Fruit fly (Drosophila melanogaster) whole organism, embryonic: ENCODE data around the gene Ubc4.
A peak's percentile ranks its signal among the peaks of the same experiment; 100 is the strongest.

Source experiments
- CG15479 ChIP-seq: fragments of 200-800 bp; sonication (Bioruptor generic); optimal IDR thresholded peaks from 3 replicates; lab custom pipeline; 2019; ENCODE audit warnings: missing biosample characterization, mild to moderate bottlenecking, missing genetic modification characterization, moderate library complexity
- CG4617 ChIP-seq: fragments of 200-800 bp; sonication (Bioruptor generic); optimal IDR thresholded peaks from 3 replicates; lab custom pipeline; 2016; ENCODE audit warnings: missing biosample characterization, missing genetic modification characterization, borderline replicate concordance
- Nf-YC ChIP-seq: fragments of 200-800 bp; optimal IDR thresholded peaks from 3 replicates; lab custom pipeline; 2019; ENCODE audit warnings: missing biosample characterization, mild to moderate bottlenecking, missing genetic modification characterization, moderate library complexity
- ara ChIP-seq: fragments of 200-800 bp; sonication (Bioruptor generic); IDR thresholded peaks from 2 replicates; pipeline ENCODE4 v1.3.6; 2022; ENCODE audit warnings: missing biosample characterization, missing genetic modification characterization
- chn ChIP-seq: fragments of 200-800 bp; sonication (Bioruptor generic); optimal IDR thresholded peaks from 2 replicates; lab custom pipeline; 2016; ENCODE audit warnings: missing biosample characterization, missing genetic modification characterization
- cwo ChIP-seq: fragments of 200-800 bp; sonication (Bioruptor generic); optimal IDR thresholded peaks from 3 replicates; lab custom pipeline; 2017; ENCODE audit warnings: missing biosample characterization, missing genetic modification characterization, mild to moderate bottlenecking, moderate library complexity, missing genetic modification reagents
- nom ChIP-seq: fragments of 200-800 bp; sonication (Bioruptor generic); optimal IDR thresholded peaks from 2 replicates; lab custom pipeline; 2017; ENCODE audit warnings: missing biosample characterization, missing genetic modification characterization, mild to moderate bottlenecking, moderate library complexity, missing genetic modification reagents
- unc-4 ChIP-seq: fragments of 200-800 bp; sonication (Bioruptor generic); IDR thresholded peaks from 2 replicates; pipeline ENCODE4 v1.3.6; 2022; ENCODE audit warnings: missing biosample characterization, missing genetic modification characterization; ENCODE audit not compliant: partially characterized antibody
- zen ChIP-seq: fragments of 200-800 bp; sonication (Bioruptor generic); optimal IDR thresholded peaks from 3 replicates; lab custom pipeline; 2018; ENCODE audit warnings: missing biosample characterization, mild to moderate bottlenecking, missing genetic modification characterization, moderate library complexity

DNA sequence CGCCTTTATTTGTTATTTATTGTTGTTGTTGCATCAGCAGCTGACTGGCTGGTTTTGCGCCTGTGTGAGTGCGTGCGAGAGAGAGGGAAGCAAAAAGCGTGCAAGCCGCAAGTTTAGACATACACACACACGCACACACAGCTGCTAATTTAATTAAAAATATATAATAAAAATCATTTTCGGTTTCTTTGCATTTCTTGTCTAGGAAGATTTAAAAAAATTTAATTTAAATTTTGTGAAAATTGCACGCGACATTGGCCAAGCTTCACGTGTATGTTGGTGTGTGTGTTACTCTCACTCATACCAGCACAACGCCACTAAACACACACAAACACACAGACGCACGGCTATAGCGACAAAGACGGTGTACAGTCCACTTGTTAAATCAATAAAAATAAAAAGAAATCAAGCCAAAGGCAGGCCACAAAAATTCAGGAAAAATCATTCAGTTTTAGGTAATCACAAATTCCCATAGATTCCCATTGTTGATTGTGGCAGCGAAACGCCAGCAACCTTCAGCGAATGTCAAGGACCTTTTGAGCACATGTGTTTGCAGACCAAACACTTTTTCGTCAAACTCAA, 4.5 kb upstream of the Ubc4 start:
- no peak for TF ChIP-seq nom
- TF ChIP-seq chn = no peak
- TF ChIP-seq unc-4 (GFP tag; lab: Robert Waterston, UW) = no peak
- TF ChIP-seq Nf-YC = no peak
- no peak for TF ChIP-seq zen (tag; lab: Kevin White, UChicago)
- peak; percentile 70 for TF ChIP-seq cwo (GFP tag; lab: Kevin White, UChicago)
- TF ChIP-seq ara (GFP tag; lab: Robert Waterston, UW) = no peak
- TF ChIP-seq CG15479 = no peak
- TF ChIP-seq CG4617 (GFP tag; lab: Kevin White, UChicago) = no peak
